Fruit fly (Drosophila melanogaster) whole organism, embryonic: ENCODE results near the gene CG3651.

Experiments
- Abd-B ChIP-seq: fragments of 200-800 bp; sonication (Bioruptor generic); optimal IDR thresholded peaks from 2 replicates; lab custom pipeline; 2018; ENCODE audit warnings: missing biosample characterization, mild to moderate bottlenecking, missing genetic modification characterization, moderate library complexity
- Ada2b ChIP-seq: fragments of 200-800 bp; sonication (Bioruptor generic); IDR thresholded peaks from 2 replicates; pipeline ENCODE4 v1.3.6; 2022; ENCODE audit warnings: missing biosample characterization, missing genetic modification characterization
- Adf1 ChIP-seq: fragments of 200-800 bp; sonication (Bioruptor generic); IDR thresholded peaks from 2 replicates; pipeline ENCODE4 v1.3.6; 2022; ENCODE audit warnings: missing biosample characterization, missing genetic modification characterization
- BtbVII ChIP-seq: fragments of 200-800 bp; sonication (Bioruptor generic); optimal IDR thresholded peaks from 3 replicates; lab custom pipeline; 2017; ENCODE audit warnings: missing biosample characterization, mild to moderate bottlenecking, missing genetic modification characterization
- Bteb2 ChIP-seq: fragments of 200-800 bp; sonication (Bioruptor generic); optimal IDR thresholded peaks from 2 replicates; lab custom pipeline; 2016; ENCODE audit warnings: missing biosample characterization, missing genetic modification characterization
- CG14667 ChIP-seq: fragments of 200-800 bp; sonication (Bioruptor generic); IDR thresholded peaks from 2 replicates; pipeline ENCODE4 v1.3.6; 2022; ENCODE audit warnings: missing biosample characterization, missing genetic modification characterization
- CG1647 ChIP-seq: fragments of 200-800 bp; sonication (Bioruptor generic); optimal IDR thresholded peaks from 3 replicates; lab custom pipeline; 2016; ENCODE audit warnings: missing biosample characterization, missing genetic modification characterization
- CG18011 ChIP-seq: fragments of 200-800 bp; sonication (Bioruptor generic); optimal IDR thresholded peaks from 2 replicates; lab custom pipeline; 2017; ENCODE audit warnings: missing biosample characterization, missing genetic modification characterization, mild to moderate bottlenecking, moderate library complexity, missing genotype
- CG3065 ChIP-seq: fragments of 200-800 bp; sonication (Bioruptor generic); optimal IDR thresholded peaks from 2 replicates; lab custom pipeline; 2016; ENCODE audit warnings: missing biosample characterization, missing genetic modification characterization
- CG31388 ChIP-seq: fragments of 200-800 bp; sonication (Bioruptor generic); optimal IDR thresholded peaks from 2 replicates; lab custom pipeline; 2016; ENCODE audit warnings: missing biosample characterization, missing genetic modification characterization
- CG5180 ChIP-seq: fragments of 200-800 bp; sonication (Bioruptor generic); optimal IDR thresholded peaks from 3 replicates; lab custom pipeline; 2017; ENCODE audit warnings: missing biosample characterization, missing genetic modification characterization, mild to moderate bottlenecking, moderate library complexity, missing genetic modification reagents
- CG6854 ChIP-seq: fragments of 200-800 bp; sonication (Bioruptor generic); optimal IDR thresholded peaks from 3 replicates; lab custom pipeline; 2017; ENCODE audit warnings: missing biosample characterization, mild to moderate bottlenecking, missing genetic modification characterization
- CG7271 ChIP-seq: fragments of 200-800 bp; sonication (Bioruptor generic); optimal IDR thresholded peaks from 2 replicates; lab custom pipeline; 2018; ENCODE audit warnings: missing biosample characterization, mild to moderate bottlenecking, missing genetic modification characterization, moderate library complexity
- CG8765 ChIP-seq: fragments of 200-800 bp; sonication (Bioruptor generic); IDR thresholded peaks from 2 replicates; pipeline ENCODE4 v1.3.6; 2022; ENCODE audit warnings: missing biosample characterization, missing genetic modification characterization
- CG9609 ChIP-seq: fragments of 200-800 bp; sonication (Bioruptor generic); optimal IDR thresholded peaks from 3 replicates; lab custom pipeline; 2016; ENCODE audit warnings: missing biosample characterization, missing genetic modification characterization
- CG9932 ChIP-seq: fragments of 200-800 bp; sonication (Bioruptor generic); IDR thresholded peaks from 2 replicates; pipeline ENCODE4 v1.3.6; 2022; ENCODE audit warnings: missing biosample characterization, missing genetic modification characterization
- CoRest ChIP-seq: fragments of 200-800 bp; sonication (Bioruptor generic); optimal IDR thresholded peaks from 3 replicates; lab custom pipeline; 2018; ENCODE audit warnings: missing biosample characterization, mild to moderate bottlenecking, missing genetic modification characterization, moderate library complexity
- D19B ChIP-seq: fragments of 200-800 bp; sonication (Bioruptor generic); optimal IDR thresholded peaks from 2 replicates; lab custom pipeline; 2017; ENCODE audit warnings: missing biosample characterization, mild to moderate bottlenecking, missing genetic modification characterization
- Elba2 ChIP-seq: fragments of 200-800 bp; sonication (Bioruptor generic); optimal IDR thresholded peaks from 3 replicates; lab custom pipeline; 2016; ENCODE audit warnings: missing biosample characterization, missing genetic modification characterization
- HLH4C ChIP-seq: fragments of 200-800 bp; sonication (Bioruptor generic); IDR thresholded peaks from 3 replicates; pipeline ENCODE4 v1.3.6; 2022; ENCODE audit warnings: missing biosample characterization, missing genetic modification characterization; ENCODE audit not compliant: partially characterized antibody
- HLHmδ ChIP-seq: fragments of 200-800 bp; sonication (Bioruptor generic); optimal IDR thresholded peaks from 2 replicates; lab custom pipeline; 2018; ENCODE audit warnings: missing biosample characterization, mild to moderate bottlenecking, missing genetic modification characterization, moderate library complexity
- Mad ChIP-seq: fragments of 200-800 bp; sonication (Bioruptor generic); optimal IDR thresholded peaks from 2 replicates; lab custom pipeline; 2016; ENCODE audit warnings: missing biosample characterization, missing genetic modification characterization
- NfI ChIP-seq: fragments of 200-800 bp; sonication (Bioruptor generic); optimal IDR thresholded peaks from 3 replicates; lab custom pipeline; 2018; ENCODE audit warnings: missing biosample characterization, mild to moderate bottlenecking, missing genetic modification characterization, moderate library complexity
- Opbp ChIP-seq: fragments of 200-800 bp; sonication (Bioruptor generic); IDR thresholded peaks from 3 replicates; pipeline ENCODE4 v1.3.6; 2022; ENCODE audit warnings: missing biosample characterization, missing genetic modification characterization; ENCODE audit not compliant: partially characterized antibody
- Ptx1 ChIP-seq: fragments of 200-800 bp; sonication (Bioruptor generic); IDR thresholded peaks from 2 replicates; pipeline ENCODE4 v1.3.6; 2022; ENCODE audit warnings: missing biosample characterization, missing genetic modification characterization
- Ravus ChIP-seq: fragments of 200-800 bp; sonication (Bioruptor generic); IDR thresholded peaks from 2 replicates; pipeline ENCODE4 v1.3.6; 2022; ENCODE audit warnings: missing biosample characterization, missing genetic modification characterization
- Sin3A ChIP-seq: fragments of >200 bp; optimal IDR thresholded peaks from 2 replicates; lab custom pipeline; 2018
- Tbp ChIP-seq: fragments of >200 bp; optimal IDR thresholded peaks from 2 replicates; lab custom pipeline; 2018; ENCODE audit warnings: missing biosample characterization, missing genetic modification characterization
- Trl ChIP-seq, 3 experiments: fragments of >200 bp in 2 of 3; fragments of 200-800 bp in 1 of 3; sonication (Bioruptor generic) in 1 of 3; optimal IDR thresholded peaks; 2 replicates in 1 of 3; 3 replicates in 2 of 3; lab custom pipeline; 2016 to 2017; ENCODE audit warnings: missing biosample characterization in 1 of 3, missing genetic modification characterization in 1 of 3
- ato ChIP-seq: fragments of 200-800 bp; sonication (Bioruptor generic); IDR thresholded peaks from 2 replicates; pipeline ENCODE4 v1.3.6; 2022; ENCODE audit warnings: missing biosample characterization, missing genetic modification characterization; ENCODE audit not compliant: partially characterized antibody
- disco-r ChIP-seq: fragments of 200-800 bp; sonication (Bioruptor generic); optimal IDR thresholded peaks from 2 replicates; lab custom pipeline; 2016; ENCODE audit warnings: missing biosample characterization, missing genetic modification characterization
- dpn ChIP-seq, 2 experiments: fragments of 200-800 bp; sonication (Bioruptor generic); optimal IDR thresholded peaks; 3 replicates each; lab custom pipeline; 2016; ENCODE audit warnings: missing biosample characterization in 2 of 2, missing genetic modification characterization in 2 of 2
- ewg ChIP-seq: fragments of 200-800 bp; sonication (Bioruptor generic); optimal IDR thresholded peaks from 3 replicates; lab custom pipeline; 2017; ENCODE audit warnings: mild to moderate bottlenecking, missing biosample characterization, missing genetic modification reagents, missing genetic modification characterization
- eyg ChIP-seq: fragments of 200-800 bp; sonication (Bioruptor generic); optimal IDR thresholded peaks from 3 replicates; lab custom pipeline; 2016; ENCODE audit warnings: missing biosample characterization, missing genetic modification characterization
- fd102C ChIP-seq: fragments of 200-800 bp; sonication (Bioruptor generic); optimal IDR thresholded peaks from 2 replicates; lab custom pipeline; 2018; ENCODE audit warnings: missing biosample characterization, mild to moderate bottlenecking, missing genetic modification characterization, moderate library complexity
- gcm ChIP-seq: fragments of 200-800 bp; sonication (Bioruptor generic); optimal IDR thresholded peaks from 2 replicates; lab custom pipeline; 2019; ENCODE audit warnings: missing biosample characterization, mild to moderate bottlenecking, missing genetic modification characterization, moderate library complexity
- gfzf ChIP-seq: fragments of 200-800 bp; sonication (Bioruptor generic); optimal IDR thresholded peaks from 2 replicates; lab custom pipeline; 2016; ENCODE audit warnings: missing biosample characterization, mild to moderate bottlenecking, missing genetic modification characterization, moderate library complexity
- gt ChIP-seq: fragments of 200-800 bp; sonication (Bioruptor generic); IDR thresholded peaks from 2 replicates; pipeline ENCODE4 v1.3.6; 2022; ENCODE audit warnings: missing biosample characterization, missing genetic modification characterization
- her ChIP-seq: fragments of 200-800 bp; sonication (Bioruptor generic); optimal IDR thresholded peaks from 2 replicates; lab custom pipeline; 2016; ENCODE audit warnings: missing biosample characterization, missing genetic modification characterization
- hth ChIP-seq: fragments of >200 bp; optimal IDR thresholded peaks from 2 replicates; lab custom pipeline; 2017; ENCODE audit warnings: inconsistent platforms
- inv ChIP-seq: fragments of 200-800 bp; sonication (Bioruptor generic); IDR thresholded peaks from 2 replicates; pipeline ENCODE4 v1.3.6; 2022; ENCODE audit warnings: missing biosample characterization, missing genetic modification characterization; ENCODE audit not compliant: partially characterized antibody
- kni ChIP-seq: fragments of 200-800 bp; sonication (Bioruptor generic); optimal IDR thresholded peaks from 3 replicates; lab custom pipeline; 2017; ENCODE audit warnings: mild to moderate bottlenecking, missing biosample characterization, missing genetic modification reagents, missing genetic modification characterization
- lilli ChIP-seq: fragments of 200-800 bp; sonication (Bioruptor generic); optimal IDR thresholded peaks from 3 replicates; lab custom pipeline; 2016; ENCODE audit warnings: missing biosample characterization, missing genetic modification characterization
- nom ChIP-seq: fragments of 200-800 bp; sonication (Bioruptor generic); optimal IDR thresholded peaks from 2 replicates; lab custom pipeline; 2017; ENCODE audit warnings: missing biosample characterization, missing genetic modification characterization, mild to moderate bottlenecking, moderate library complexity, missing genetic modification reagents
- pros ChIP-seq: fragments of 200-800 bp; sonication (Bioruptor generic); optimal IDR thresholded peaks from 3 replicates; lab custom pipeline; 2019; ENCODE audit warnings: missing biosample characterization, mild to moderate bottlenecking, missing genetic modification characterization, moderate library complexity
- pum ChIP-seq: fragments of 200-800 bp; sonication (Bioruptor generic); optimal IDR thresholded peaks from 2 replicates; lab custom pipeline; 2016; ENCODE audit warnings: missing biosample characterization, missing genetic modification characterization
- run ChIP-seq: fragments of 200-800 bp; sonication (Bioruptor generic); optimal IDR thresholded peaks from 3 replicates; lab custom pipeline; 2018; ENCODE audit warnings: missing biosample characterization, mild to moderate bottlenecking, missing genetic modification characterization
- scrt ChIP-seq: fragments of 200-800 bp; sonication (Bioruptor generic); optimal IDR thresholded peaks from 2 replicates; lab custom pipeline; 2018; ENCODE audit warnings: missing biosample characterization, mild to moderate bottlenecking, missing genetic modification characterization, moderate library complexity
- sqz ChIP-seq: fragments of 200-800 bp; sonication (Bioruptor generic); optimal IDR thresholded peaks from 3 replicates; lab custom pipeline; 2018; ENCODE audit warnings: missing biosample characterization, mild to moderate bottlenecking, missing genetic modification characterization
- tap ChIP-seq: fragments of 200-800 bp; optimal IDR thresholded peaks from 3 replicates; lab custom pipeline; 2019; ENCODE audit warnings: missing biosample characterization, mild to moderate bottlenecking, missing genetic modification characterization, moderate library complexity
- tx ChIP-seq: fragments of 200-800 bp; sonication (Bioruptor generic); optimal IDR thresholded peaks from 2 replicates; lab custom pipeline; 2016; ENCODE audit warnings: missing biosample characterization, missing genetic modification characterization

Gene CG3651

dm6 chr2L:22131171-22131675 is 10.1 kb downstream of the CG3651 start, which contains the start of gene CG42748 (continued):
- no peak for TF ChIP-seq tx (GFP tag; lab: Kevin White, UChicago)
- TF ChIP-seq NfI (GFP tag; lab: Kevin White, UChicago): peak; percentile 13
- TF ChIP-seq kni (GFP tag; lab: Kevin White, UChicago): no peak
- TF ChIP-seq gfzf: peak; percentile 28
- TF ChIP-seq Bteb2 (GFP tag; lab: Kevin White, UChicago): no peak
- TF ChIP-seq CG1647 (GFP tag; lab: Kevin White, UChicago): no peak
- TF ChIP-seq Elba2: peak; percentile 93
- TF ChIP-seq ato (GFP tag; lab: Robert Waterston, UW): no peak
- no peak for TF ChIP-seq CG31388 (GFP tag; lab: Kevin White, UChicago)
- no peak for TF ChIP-seq Mad (GFP tag; lab: Kevin White, UChicago)
- TF ChIP-seq CG9609 (GFP tag; lab: Kevin White, UChicago): no peak
- no peak for TF ChIP-seq Adf1 (GFP tag; lab: Robert Waterston, UW)
- TF ChIP-seq fd102C (GFP tag; lab: Kevin White, UChicago): no peak
- no peak for TF ChIP-seq CG7271 (tag; lab: Kevin White, UChicago)
- no peak for TF ChIP-seq Trl (optimal IDR thresholded peaks at IDR 0.05; lab: Kevin White, UChicago)
- no peak for TF ChIP-seq Trl (GFP tag; optimal IDR thresholded peaks at IDR 0.05; lab: Kevin White, UChicago)
- no peak for TF ChIP-seq run
- TF ChIP-seq nom (GFP tag; lab: Kevin White, UChicago): no peak
- no peak; the same call in 1 of the 2 replicates for TF ChIP-seq CG9932 (GFP tag; lab: Robert Waterston, UW)
- TF ChIP-seq Sin3A: no peak
- TF ChIP-seq gcm (GFP tag; lab: Kevin White, UChicago): no peak
- peak; percentile 19 for TF ChIP-seq pros (GFP tag; lab: Kevin White, UChicago)
- peak; percentile 13 for TF ChIP-seq CoRest (tag; lab: Kevin White, UChicago)
- TF ChIP-seq hth (lab: Kevin White, UChicago): no peak
- TF ChIP-seq Ada2b (GFP tag; lab: Robert Waterston, UW): peak; percentile 45
- no peak for TF ChIP-seq CG18011 (GFP tag; lab: Kevin White, UChicago)
- TF ChIP-seq CG14667 (GFP tag; lab: Robert Waterston, UW): no peak
- no peak for TF ChIP-seq inv (GFP tag; lab: Robert Waterston, UW)
- TF ChIP-seq dpn (GFP tag; optimal IDR thresholded peaks at IDR 0.05; lab: Kevin White, UChicago): no peak
- no peak for TF ChIP-seq lilli (GFP tag; lab: Kevin White, UChicago)
- TF ChIP-seq Ravus (GFP tag; lab: Robert Waterston, UW): no peak
- TF ChIP-seq sqz (GFP tag; lab: Kevin White, UChicago): peak; percentile 1
- TF ChIP-seq tap (tag; lab: Kevin White, UChicago): no peak
- no peak for TF ChIP-seq BtbVII
- no peak; the same call in 1 of the 3 replicates for TF ChIP-seq HLH4C
- TF ChIP-seq D19B (GFP tag; lab: Kevin White, UChicago): no peak
- no peak for TF ChIP-seq Ptx1
- TF ChIP-seq eyg (GFP tag; lab: Kevin White, UChicago): no peak
- no peak for TF ChIP-seq her (GFP tag; lab: Kevin White, UChicago)
- no peak for TF ChIP-seq CG6854
- no peak for TF ChIP-seq CG3065 (GFP tag; lab: Kevin White, UChicago)
- TF ChIP-seq gt (GFP tag; lab: Robert Waterston, UW): no peak
- no peak for TF ChIP-seq HLHmδ
- TF ChIP-seq pum (GFP tag; lab: Kevin White, UChicago): no peak
- no peak for TF ChIP-seq Tbp (GFP tag; lab: Kevin White, UChicago)
- no peak for TF ChIP-seq CG8765 (GFP tag; lab: Robert Waterston, UW)
- TF ChIP-seq scrt: no peak
- no peak for TF ChIP-seq Abd-B (GFP tag; lab: Kevin White, UChicago)
- no peak for TF ChIP-seq disco-r (GFP tag; lab: Kevin White, UChicago)
- no peak for TF ChIP-seq Opbp (GFP tag; lab: Robert Waterston, UW)
- TF ChIP-seq ewg: no peak
- no peak for TF ChIP-seq CG5180 (GFP tag; lab: Kevin White, UChicago)
